Fruit fly (Drosophila melanogaster) whole organism, embryonic: ENCODE measurements around the gene CG43085.
A peak's percentile ranks its signal among the peaks of the same experiment; 100 is the strongest.

Experiments
- Asciz ChIP-seq: fragments of 200-800 bp; sonication (Bioruptor generic); optimal IDR thresholded peaks from 2 replicates; lab custom pipeline; 2017; ENCODE audit warnings: missing biosample characterization, mild to moderate bottlenecking, missing genetic modification characterization, missing genetic modification reagents
- Bteb2 ChIP-seq: fragments of 200-800 bp; sonication (Bioruptor generic); optimal IDR thresholded peaks from 2 replicates; lab custom pipeline; 2016; ENCODE audit warnings: missing biosample characterization, missing genetic modification characterization
- CG11504 ChIP-seq: fragments of 200-800 bp; sonication (Bioruptor generic); optimal IDR thresholded peaks from 3 replicates; lab custom pipeline; 2019; ENCODE audit warnings: missing biosample characterization, mild to moderate bottlenecking, missing genetic modification characterization, moderate library complexity
- CG13123 ChIP-seq: fragments of 200-800 bp; sonication (Bioruptor generic); optimal IDR thresholded peaks from 2 replicates; lab custom pipeline; 2016; ENCODE audit warnings: missing biosample characterization, missing genetic modification characterization
- CG18599 ChIP-seq: fragments of 200-800 bp; sonication (Bioruptor generic); optimal IDR thresholded peaks from 3 replicates; lab custom pipeline; 2017; ENCODE audit warnings: missing biosample characterization, missing genetic modification characterization, mild to moderate bottlenecking, moderate library complexity, missing genetic modification reagents
- CG31224 ChIP-seq: fragments of 200-800 bp; sonication (Bioruptor generic); IDR thresholded peaks from 2 replicates; pipeline ENCODE4 v1.3.6; 2022; ENCODE audit warnings: missing biosample characterization, missing genetic modification characterization
- CG32532 ChIP-seq: fragments of 200-800 bp; sonication (Bioruptor generic); IDR thresholded peaks from 2 replicates; pipeline ENCODE4 v1.3.6; 2022; ENCODE audit warnings: missing biosample characterization, missing genetic modification characterization
- CG34224 ChIP-seq: fragments of 200-800 bp; sonication (Bioruptor generic); IDR thresholded peaks from 3 replicates; pipeline ENCODE4 v1.3.6; 2022; ENCODE audit warnings: missing biosample characterization, missing genetic modification characterization; ENCODE audit not compliant: partially characterized antibody
- CG4360 ChIP-seq: fragments of 200-800 bp; sonication (Bioruptor generic); IDR thresholded peaks from 2 replicates; pipeline ENCODE4 v1.3.6; 2022; ENCODE audit warnings: missing biosample characterization, missing genetic modification characterization
- CG5953 ChIP-seq: fragments of 200-800 bp; sonication (Bioruptor generic); IDR thresholded peaks from 2 replicates; pipeline ENCODE4 v1.3.6; 2022; ENCODE audit warnings: missing biosample characterization, missing genetic modification characterization
- CG6175 ChIP-seq: fragments of 200-800 bp; sonication (Bioruptor generic); IDR thresholded peaks from 3 replicates; pipeline ENCODE4 v1.3.6; 2022; ENCODE audit warnings: missing biosample characterization, missing genetic modification characterization
- CG8281 ChIP-seq: fragments of 200-800 bp; sonication (Bioruptor generic); optimal IDR thresholded peaks from 2 replicates; lab custom pipeline; 2018; ENCODE audit warnings: missing biosample characterization, mild to moderate bottlenecking, missing genetic modification characterization, moderate library complexity
- D19A ChIP-seq: fragments of 200-800 bp; optimal IDR thresholded peaks from 3 replicates; lab custom pipeline; 2019; ENCODE audit warnings: missing biosample characterization, mild to moderate bottlenecking, missing genetic modification characterization, moderate library complexity
- D19B ChIP-seq: fragments of 200-800 bp; sonication (Bioruptor generic); optimal IDR thresholded peaks from 2 replicates; lab custom pipeline; 2017; ENCODE audit warnings: missing biosample characterization, mild to moderate bottlenecking, missing genetic modification characterization
- Deaf1 ChIP-seq: fragments of 200-800 bp; optimal IDR thresholded peaks from 3 replicates; lab custom pipeline; 2019; ENCODE audit warnings: missing biosample characterization, mild to moderate bottlenecking, missing genetic modification characterization, moderate library complexity
- Doc2 ChIP-seq: fragments of 200-800 bp; sonication (Bioruptor generic); IDR thresholded peaks from 2 replicates; pipeline ENCODE4 v1.3.6; 2022; ENCODE audit warnings: missing biosample characterization, missing genetic modification characterization
- Doc3 ChIP-seq: fragments of 200-800 bp; sonication (Bioruptor generic); IDR thresholded peaks from 3 replicates; pipeline ENCODE4 v1.3.6; 2022; ENCODE audit warnings: missing biosample characterization, missing genetic modification characterization; ENCODE audit not compliant: partially characterized antibody
- Drgx ChIP-seq: fragments of 200-800 bp; sonication (Bioruptor generic); IDR thresholded peaks from 2 replicates; pipeline ENCODE4 v1.3.6; 2022; ENCODE audit warnings: missing biosample characterization, missing genetic modification characterization
- ERR ChIP-seq: fragments of 200-800 bp; sonication (Bioruptor generic); optimal IDR thresholded peaks from 2 replicates; lab custom pipeline; 2016; ENCODE audit warnings: missing biosample characterization, missing genetic modification characterization
- Eip74EF ChIP-seq, 2 experiments: fragments of 200-800 bp in 1 of 2; fragments of >200 bp in 1 of 2; sonication (Bioruptor generic) in 1 of 2; optimal IDR thresholded peaks; 2 replicates each; lab custom pipeline; 2017 to 2019; ENCODE audit warnings: missing biosample characterization in 2 of 2, missing genetic modification characterization in 2 of 2, mild to moderate bottlenecking in 1 of 2, moderate library complexity in 1 of 2
- Ets65A ChIP-seq: fragments of 200-800 bp; sonication (Bioruptor generic); peaks from one replicate; lab custom pipeline; 2016; ENCODE audit warnings: missing biosample characterization, missing genetic modification characterization
- Fer1 ChIP-seq: fragments of 200-800 bp; sonication (Bioruptor generic); optimal IDR thresholded peaks from 2 replicates; lab custom pipeline; 2017; ENCODE audit warnings: missing biosample characterization, mild to moderate bottlenecking, missing genetic modification characterization
- Fer3 ChIP-seq: fragments of 200-800 bp; sonication (Bioruptor generic); optimal IDR thresholded peaks from 2 replicates; lab custom pipeline; 2018; ENCODE audit warnings: missing biosample characterization, mild to moderate bottlenecking, missing genetic modification characterization, moderate library complexity
- HLH4C ChIP-seq: fragments of 200-800 bp; sonication (Bioruptor generic); IDR thresholded peaks from 3 replicates; pipeline ENCODE4 v1.3.6; 2022; ENCODE audit warnings: missing biosample characterization, missing genetic modification characterization; ENCODE audit not compliant: partially characterized antibody
- Jarid2 ChIP-seq: fragments of 200-800 bp; sonication (Bioruptor generic); optimal IDR thresholded peaks from 3 replicates; lab custom pipeline; 2017; ENCODE audit warnings: mild to moderate bottlenecking, missing biosample characterization, missing genetic modification reagents, missing genetic modification characterization
- Med ChIP-seq: fragments of 200-800 bp; sonication (Bioruptor generic); peaks from one replicate; lab custom pipeline; 2016; ENCODE audit warnings: missing biosample characterization, missing genetic modification characterization, mild to moderate bottlenecking, inconsistent platforms, moderate library complexity
- Oaz ChIP-seq: fragments of 200-800 bp; sonication (Bioruptor generic); IDR thresholded peaks from 2 replicates; pipeline ENCODE4 v1.3.6; 2022; ENCODE audit warnings: missing biosample characterization, missing genetic modification characterization
- ara ChIP-seq: fragments of 200-800 bp; sonication (Bioruptor generic); IDR thresholded peaks from 2 replicates; pipeline ENCODE4 v1.3.6; 2022; ENCODE audit warnings: missing biosample characterization, missing genetic modification characterization
- ato ChIP-seq: fragments of 200-800 bp; sonication (Bioruptor generic); IDR thresholded peaks from 2 replicates; pipeline ENCODE4 v1.3.6; 2022; ENCODE audit warnings: missing biosample characterization, missing genetic modification characterization; ENCODE audit not compliant: partially characterized antibody
- btn ChIP-seq: fragments of 200-800 bp; sonication (Bioruptor generic); optimal IDR thresholded peaks from 2 replicates; lab custom pipeline; 2016; ENCODE audit warnings: missing biosample characterization, missing genetic modification characterization
- dpn ChIP-seq, 2 experiments: fragments of 200-800 bp; sonication (Bioruptor generic); optimal IDR thresholded peaks; 3 replicates each; lab custom pipeline; 2016; ENCODE audit warnings: missing biosample characterization in 2 of 2, missing genetic modification characterization in 2 of 2
- dysf ChIP-seq: fragments of 200-800 bp; sonication (Bioruptor generic); IDR thresholded peaks from 3 replicates; pipeline ENCODE4 v1.3.6; 2022; ENCODE audit warnings: missing biosample characterization, missing genetic modification characterization
- gce ChIP-seq: fragments of 200-800 bp; sonication (Bioruptor generic); IDR thresholded peaks from 3 replicates; pipeline ENCODE4 v1.3.6; 2022; ENCODE audit warnings: missing biosample characterization, missing genetic modification characterization
- gsb ChIP-seq: fragments of 200-800 bp; sonication (Bioruptor generic); IDR thresholded peaks from 2 replicates; pipeline ENCODE4 v1.3.6; 2022; ENCODE audit warnings: missing biosample characterization, missing genetic modification characterization
- gt ChIP-seq: fragments of 200-800 bp; sonication (Bioruptor generic); IDR thresholded peaks from 2 replicates; pipeline ENCODE4 v1.3.6; 2022; ENCODE audit warnings: missing biosample characterization, missing genetic modification characterization
- her ChIP-seq: fragments of 200-800 bp; sonication (Bioruptor generic); optimal IDR thresholded peaks from 2 replicates; lab custom pipeline; 2016; ENCODE audit warnings: missing biosample characterization, missing genetic modification characterization
- pfk ChIP-seq: fragments of 200-800 bp; sonication (Bioruptor generic); optimal IDR thresholded peaks from 2 replicates; lab custom pipeline; 2018; ENCODE audit warnings: missing biosample characterization, mild to moderate bottlenecking, missing genetic modification characterization, moderate library complexity
- prd ChIP-seq, 3 experiments: fragments of >200 bp in 2 of 3; fragments of 200-800 bp in 1 of 3; sonication (Bioruptor generic) in 1 of 3; optimal IDR thresholded peaks in 2 of 3; IDR thresholded peaks in 1 of 3; 2 replicates in 2 of 3; 3 replicates in 1 of 3; pipeline versions ENCODE4 v1.3.6 to Lab custom; 2017 to 2022; ENCODE audit warnings: missing biosample characterization in 1 of 3, missing genetic modification characterization in 1 of 3
- rib ChIP-seq: fragments of 200-800 bp; sonication (Bioruptor generic); IDR thresholded peaks from 2 replicates; pipeline ENCODE4 v1.3.6; 2022; ENCODE audit warnings: missing biosample characterization, missing genetic modification characterization
- scrt ChIP-seq: fragments of 200-800 bp; sonication (Bioruptor generic); optimal IDR thresholded peaks from 2 replicates; lab custom pipeline; 2018; ENCODE audit warnings: missing biosample characterization, mild to moderate bottlenecking, missing genetic modification characterization, moderate library complexity
- stc ChIP-seq: fragments of 200-800 bp; sonication (Bioruptor generic); IDR thresholded peaks from 2 replicates; pipeline ENCODE4 v1.3.6; 2022; ENCODE audit warnings: missing biosample characterization, missing genetic modification characterization
- tna ChIP-seq: fragments of 200-800 bp; sonication (Bioruptor generic); IDR thresholded peaks from 2 replicates; pipeline ENCODE4 v1.3.6; 2022; ENCODE audit warnings: missing biosample characterization, missing genetic modification characterization; ENCODE audit not compliant: partially characterized antibody
- vvl ChIP-seq: fragments of 200-800 bp; sonication (Bioruptor generic); IDR thresholded peaks from 2 replicates; pipeline ENCODE4 v1.3.6; 2022; ENCODE audit warnings: missing biosample characterization, missing genetic modification characterization

The CG43085 gene

DNA sequence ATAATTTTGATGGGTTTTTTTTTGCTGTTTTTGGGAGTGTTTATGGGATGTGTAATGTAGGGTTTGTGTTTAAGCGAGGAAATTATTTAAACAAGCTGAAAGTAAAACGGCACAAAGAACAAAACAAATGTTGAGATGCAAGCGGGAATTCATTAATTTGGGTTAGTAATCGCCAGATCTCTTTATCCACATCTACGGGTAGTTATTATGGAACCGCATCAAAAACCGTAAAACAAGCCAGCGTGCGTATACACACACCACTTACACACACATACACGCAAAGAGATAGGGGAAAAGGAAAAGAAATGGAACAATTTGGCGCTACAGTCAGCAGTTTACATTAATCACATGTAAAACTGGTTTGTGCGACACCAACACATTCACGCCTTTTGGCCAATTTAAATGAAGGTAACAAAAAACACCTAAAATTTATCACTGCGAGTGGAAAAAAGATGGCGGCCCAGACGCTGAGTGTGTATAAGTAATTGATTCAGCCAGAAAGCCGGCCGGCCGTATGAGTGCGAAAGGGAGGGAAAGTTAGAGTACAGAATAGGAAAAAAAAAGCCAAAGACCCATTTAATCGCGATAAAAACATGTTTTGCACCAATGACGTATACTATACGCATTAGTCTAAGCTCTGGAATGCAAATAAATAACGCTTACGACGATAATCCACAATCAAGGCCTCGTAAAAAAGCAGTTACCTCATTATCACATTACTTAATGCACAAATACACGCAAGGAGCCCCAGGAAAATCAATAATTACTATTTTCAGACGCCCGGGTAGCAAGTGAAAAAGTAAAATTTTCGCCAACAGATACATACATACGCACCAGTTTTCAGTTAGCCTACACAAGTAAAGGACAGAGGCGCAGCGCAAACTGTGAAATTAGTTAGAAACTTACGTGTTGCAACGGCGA is 2.3 kb downstream of the CG43085 start (continued):
- TF ChIP-seq Jarid2 (no peak), pfk (GFP tag; lab: Kevin White, UChicago) (peak; percentile 52)
- TF ChIP-seq, all 482 proteins: peak for 50

DNA sequence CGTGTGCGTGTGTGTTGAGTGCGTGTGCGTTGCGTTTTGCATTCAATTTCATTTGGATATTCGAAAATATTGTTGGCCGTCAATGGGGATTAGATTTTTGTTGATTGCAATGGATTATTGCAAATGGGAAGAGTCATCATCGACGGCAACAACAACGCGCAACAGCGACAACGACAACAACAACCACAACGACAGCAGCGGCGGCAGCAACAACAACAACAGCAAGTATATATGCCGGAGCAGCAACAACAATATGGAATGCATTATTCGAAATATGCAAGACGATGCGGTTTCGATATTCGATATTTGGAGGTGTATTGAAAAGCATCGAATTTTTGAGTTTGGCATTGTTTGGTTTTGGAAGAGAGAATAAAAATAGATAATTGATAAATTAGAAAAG is 4.5 kb downstream of the CG43085 start:
- TF ChIP-seq CG4360 (GFP tag; lab: Robert Waterston, UW), result peak; percentile 93
- no peak for TF ChIP-seq Eip74EF (GFP tag; optimal IDR thresholded peaks at IDR 0.05; lab: Kevin White, UChicago)

DNA sequence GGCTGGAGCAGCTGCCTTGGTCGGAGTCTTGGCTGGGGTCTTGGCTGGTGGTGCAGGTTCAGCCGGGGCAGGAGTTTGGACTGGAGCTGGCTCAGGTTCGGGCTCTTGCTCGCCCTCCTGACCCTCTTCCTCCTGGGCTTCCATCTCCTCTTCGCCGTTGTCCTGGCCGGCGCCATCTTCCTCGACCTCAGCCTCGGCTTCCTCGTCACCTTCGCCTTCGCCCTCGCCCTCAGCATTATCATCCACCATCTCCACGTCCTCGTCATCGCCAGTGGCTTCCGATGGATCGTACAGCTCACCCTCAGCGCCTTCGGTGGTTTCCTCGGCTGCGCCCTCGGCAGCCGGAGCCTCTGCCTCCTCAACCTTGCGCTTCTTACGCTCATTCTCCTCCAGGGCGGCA is 7.9 kb downstream of the CG43085 start:
- TF ChIP-seq Asciz (GFP tag; lab: Kevin White, UChicago) (no peak), Med (peak; percentile 69), prd (optimal IDR thresholded peaks at IDR 0.05; lab: Kevin White, UChicago) (no peak), prd (GFP tag; IDR thresholded peaks at IDR 0.05; lab: Robert Waterston, UW) (0 out of 3 replicates have a peak, but pooled peaks have one; percentile 22), Ets65A (peak; percentile 82)

DNA sequence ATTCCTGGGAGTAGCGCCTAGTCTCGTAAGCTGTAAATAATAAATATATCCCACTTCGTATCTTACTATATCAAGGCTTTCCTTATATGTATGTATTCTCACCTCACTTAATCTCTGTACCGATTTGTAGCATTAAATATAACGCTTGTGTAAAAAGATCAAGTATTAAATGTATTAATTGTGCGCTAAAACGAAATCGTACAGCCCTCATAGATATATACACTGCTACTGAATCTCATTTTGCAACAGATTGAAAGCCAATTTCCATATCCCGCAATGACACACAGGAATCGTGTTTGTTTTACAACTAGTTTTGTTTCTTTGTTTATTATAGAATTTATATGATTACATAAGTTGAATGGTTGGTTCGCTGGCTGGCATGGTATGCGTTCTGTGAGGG is 8.7 kb downstream of the CG43085 start:
- no peak for TF ChIP-seq ato (GFP tag; lab: Robert Waterston, UW)
- TF ChIP-seq btn (GFP tag; lab: Kevin White, UChicago), result no peak
- TF ChIP-seq Doc2 (GFP tag; lab: Robert Waterston, UW), result no peak
- TF ChIP-seq CG13123, result no peak
- TF ChIP-seq Fer3 (tag; lab: Kevin White, UChicago), result no peak
- no peak for TF ChIP-seq rib (GFP tag; lab: Robert Waterston, UW)
- no peak for TF ChIP-seq D19A
- TF ChIP-seq Bteb2 (GFP tag; lab: Kevin White, UChicago), result no peak
- TF ChIP-seq CG34224, result no peak
- no peak for TF ChIP-seq Doc3 (GFP tag; lab: Robert Waterston, UW)
- no peak for TF ChIP-seq vvl
- no peak for TF ChIP-seq CG11504
- no peak for TF ChIP-seq CG31224 (GFP tag; lab: Robert Waterston, UW)
- TF ChIP-seq CG18599 (GFP tag; lab: Kevin White, UChicago), result no peak
- TF ChIP-seq gt, result no peak
- no peak for TF ChIP-seq HLH4C
- TF ChIP-seq D19B (GFP tag; lab: Kevin White, UChicago), result no peak
- no peak for TF ChIP-seq CG32532 (GFP tag; lab: Robert Waterston, UW)
- no peak for TF ChIP-seq Fer1 (GFP tag; lab: Kevin White, UChicago)
- TF ChIP-seq her (GFP tag; lab: Kevin White, UChicago), result no peak

DNA sequence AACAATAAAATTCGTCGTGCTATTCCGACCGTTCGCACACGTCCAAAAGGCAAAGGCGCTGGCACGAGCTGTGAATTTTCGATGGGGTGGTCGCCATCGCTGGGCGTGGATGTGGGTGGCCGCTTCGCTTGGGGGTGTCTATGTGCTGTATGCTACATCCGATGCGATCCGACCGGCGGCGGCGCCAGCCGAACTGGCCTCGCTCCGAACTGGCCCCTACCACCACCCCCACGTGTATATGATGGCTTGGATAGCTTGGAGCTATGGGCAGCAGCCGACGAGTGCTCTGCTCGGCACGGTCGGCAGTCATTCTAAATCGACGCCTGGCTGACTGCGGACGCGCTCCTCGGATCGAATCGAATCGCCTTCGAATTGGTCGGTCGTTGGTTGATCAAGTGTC is 13.4 kb downstream of the CG43085 start, which contains the start of gene CG7497:
Gene CG7497 (plus strand): TSS at position 308 of the 400 bp plus-strand sequence.
- TF ChIP-seq CG6175 (GFP tag; lab: Robert Waterston, UW) (0 out of 3 replicates have a peak, but pooled peaks have one; percentile 48), tna (GFP tag; lab: Robert Waterston, UW) (no peak), Oaz (GFP tag; lab: Robert Waterston, UW) (0 out of 2 replicates have a peak, but pooled peaks have one; percentile 18), scrt (GFP tag; lab: Kevin White, UChicago) (peak; percentile 52), gce (GFP tag; lab: Robert Waterston, UW) (0 out of 3 replicates have a peak, but pooled peaks have one; percentile 4), Deaf1 (tag; lab: Kevin White, UChicago) (peak; percentile 93), ERR (GFP tag; lab: Kevin White, UChicago) (no peak), dpn (GFP tag; optimal IDR thresholded peaks at IDR 0.05; lab: Kevin White, UChicago) (no peak), stc (0 out of 2 replicates have a peak, but pooled peaks have one; percentile 28), CG8281 (tag; lab: Kevin White, UChicago) (no peak), ara (GFP tag; lab: Robert Waterston, UW) (0 out of 2 replicates have a peak, but pooled peaks have one; percentile 19), Drgx (GFP tag; lab: Robert Waterston, UW) (peak; percentile 46; the same call in 1 of the 2 replicates), gsb (GFP tag; lab: Robert Waterston, UW) (0 out of 2 replicates have a peak, but pooled peaks have one; percentile 25), dysf (GFP tag; lab: Robert Waterston, UW) (no peak), CG5953 (GFP tag; lab: Robert Waterston, UW) (no peak)
